Worm (Caenorhabditis elegans): ENCODE results near the gene ceh-16.

ce11 chrIII:8652922-8653321 is 30.4 kb downstream of the ceh-16 start:
- TF ChIP-seq dao-5 (tag; optimal IDR thresholded peaks at IDR 0.05): no peak
- no peak for TF ChIP-seq W03F9.2 (tag; optimal IDR thresholded peaks at IDR 0.05)
